Worm (Caenorhabditis elegans) whole organism, L4 larva: ENCODE measurements around the gene clec-166.

Source experiments
- F26F4.8 ChIP-seq: fragments of 200-800 bp; sonication (Bioruptor generic); conservative IDR thresholded peaks from 2 replicates; pipeline ENCODE4 v1.3.6; 2022; ENCODE audit warnings: missing genetic modification characterization, missing compliant biosample characterization
- F37D6.2 ChIP-seq: sonication (generic microtip); optimal IDR thresholded peaks from 2 replicates; lab custom pipeline; 2016; ENCODE audit warnings: mild to moderate bottlenecking, missing genetic modification characterization, missing compliant biosample characterization
- R02D3.7 ChIP-seq: fragments of 150-350 bp; sonication (generic microtip); optimal IDR thresholded peaks from 3 replicates; lab custom pipeline; 2014; ENCODE audit warnings: missing biosample characterization, missing genetic modification characterization
- ZK337.2 ChIP-seq: fragments of 200-800 bp; sonication (Bioruptor generic); IDR thresholded peaks from 2 replicates; pipeline ENCODE4 v1.3.6; 2022; ENCODE audit warnings: missing genetic modification reagents, missing genetic modification characterization, missing compliant biosample characterization
- aha-1 ChIP-seq: fragments of 150-350 bp; peaks from one replicate; lab custom pipeline; 2014; ENCODE audit warnings: missing biosample characterization, missing genetic modification characterization
- aly-2 ChIP-seq: sonication (generic microtip); optimal IDR thresholded peaks from 2 replicates; lab custom pipeline; 2018; ENCODE audit warnings: missing biosample characterization, missing genetic modification characterization
- ceh-28 ChIP-seq: fragments of 150-350 bp; optimal IDR thresholded peaks from 2 replicates; lab custom pipeline; 2014; ENCODE audit warnings: missing biosample characterization, missing genetic modification reagents, missing genetic modification characterization
- ceh-82 ChIP-seq: sonication (generic microtip); optimal IDR thresholded peaks from 2 replicates; lab custom pipeline; 2017; ENCODE audit warnings: missing biosample characterization, missing genetic modification characterization
- cey-2 ChIP-seq: sonication (generic microtip); optimal IDR thresholded peaks from 3 replicates; lab custom pipeline; 2017; ENCODE audit warnings: missing genetic modification characterization, mild to moderate bottlenecking, missing compliant biosample characterization, antibody characterized with exemption, borderline replicate concordance; ENCODE audit not compliant: insufficient read depth
- dmd-8 ChIP-seq: fragments of 200-800 bp; sonication (Bioruptor generic); IDR thresholded peaks from 2 replicates; pipeline ENCODE4 v1.3.6; 2022; ENCODE audit warnings: missing genetic modification characterization, missing compliant biosample characterization
- dmd-9 ChIP-seq: fragments of 200-800 bp; sonication (Bioruptor generic); IDR thresholded peaks from 2 replicates; pipeline ENCODE4 v1.3.6; 2022; ENCODE audit warnings: missing genetic modification reagents, missing genetic modification characterization, missing compliant biosample characterization
- duxl-1 ChIP-seq: sonication (generic microtip); optimal IDR thresholded peaks from 2 replicates; lab custom pipeline; 2016; ENCODE audit warnings: mild to moderate bottlenecking, missing genetic modification characterization, moderate library complexity, missing compliant biosample characterization; ENCODE audit not compliant: poor library complexity
- egl-43 ChIP-seq: fragments of 200-800 bp; sonication (Bioruptor generic); IDR thresholded peaks from 2 replicates; pipeline ENCODE4 v1.3.6; 2022; ENCODE audit warnings: missing genetic modification reagents, missing genetic modification characterization, missing compliant biosample characterization
- hif-1 ChIP-seq, 2 experiments: sonication (generic microtip); optimal IDR thresholded peaks; 2 replicates each; lab custom pipeline; 2016 to 2017; ENCODE audit warnings: missing compliant biosample characterization in 2 of 2, missing genetic modification characterization in 2 of 2, missing genetic modification reagents in 2 of 2, missing genotype in 2 of 2, mild to moderate bottlenecking in 1 of 2
- lsy-2 ChIP-seq, 2 experiments: fragments of 150-350 bp in 1 of 2; sonication (generic microtip) in 1 of 2; optimal IDR thresholded peaks; 2 replicates each; lab custom pipeline; 2014 to 2017; ENCODE audit warnings: missing biosample characterization in 2 of 2, missing genetic modification characterization in 2 of 2
- madf-5 ChIP-seq, 2 experiments: fragments of 200-800 bp; sonication (Bioruptor generic); IDR thresholded peaks; 2 replicates each; pipeline ENCODE4 v1.3.6; 2022; ENCODE audit warnings: missing compliant biosample characterization in 2 of 2, missing genetic modification characterization in 2 of 2
- mes-2 ChIP-seq: sonication (generic microtip); optimal IDR thresholded peaks from 2 replicates; lab custom pipeline; 2016; ENCODE audit warnings: missing genotype, mild to moderate bottlenecking, missing genetic modification characterization, missing compliant biosample characterization; ENCODE audit not compliant: poor library complexity, severe bottlenecking
- nhr-11 ChIP-seq: fragments of 150-350 bp; optimal IDR thresholded peaks from 2 replicates; lab custom pipeline; 2014; ENCODE audit warnings: missing biosample characterization, missing genetic modification characterization
- nhr-111 ChIP-seq: fragments of 200-800 bp; sonication (Bioruptor generic); optimal IDR thresholded peaks from 2 replicates; lab custom pipeline; 2018; ENCODE audit warnings: mild to moderate bottlenecking, missing genetic modification characterization, missing compliant biosample characterization
- nhr-237 ChIP-seq: sonication (generic microtip); optimal IDR thresholded peaks from 2 replicates; lab custom pipeline; 2017; ENCODE audit warnings: missing biosample characterization, missing genetic modification characterization
- nhr-48 ChIP-seq: sonication (generic microtip); optimal IDR thresholded peaks from 2 replicates; lab custom pipeline; 2016; ENCODE audit warnings: mild to moderate bottlenecking, missing genetic modification characterization, missing compliant biosample characterization
- pha-4 ChIP-seq, 2 experiments: fragments of 150-350 bp in 1 of 2; fragments of 200-800 bp in 1 of 2; sonication (Bioruptor generic) in 1 of 2; IDR thresholded peaks in 1 of 2; optimal IDR thresholded peaks in 1 of 2; 2 replicates each; pipeline versions ENCODE4 v1.3.6 to Lab custom; 2014 to 2022; ENCODE audit warnings: missing genetic modification characterization in 2 of 2, missing genetic modification reagents in 2 of 2, missing biosample characterization in 1 of 2, missing compliant biosample characterization in 1 of 2
- rbr-2 ChIP-seq: sonication (generic microtip); optimal IDR thresholded peaks from 2 replicates; lab custom pipeline; 2016; ENCODE audit warnings: missing genotype, missing genetic modification characterization, missing compliant biosample characterization
- set-16 ChIP-seq: fragments of 200-800 bp; sonication (Bioruptor generic); IDR thresholded peaks from 2 replicates; pipeline ENCODE4 v1.3.6; 2022; ENCODE audit warnings: missing genetic modification reagents, missing genetic modification characterization, missing compliant biosample characterization
- snpc-1.2 ChIP-seq: fragments of 200-800 bp; sonication (Bioruptor generic); IDR thresholded peaks from 2 replicates; pipeline ENCODE4 v1.3.6; 2022; ENCODE audit warnings: missing genetic modification reagents, missing genetic modification characterization, missing compliant biosample characterization
- snpc-4 ChIP-seq: fragments of 150-350 bp; optimal IDR thresholded peaks from 2 replicates; lab custom pipeline; 2014; ENCODE audit warnings: missing biosample characterization, missing genetic modification characterization
- tag-97 ChIP-seq: fragments of 200-800 bp; sonication (Bioruptor generic); IDR thresholded peaks from 2 replicates; pipeline ENCODE4 v1.3.6; 2022; ENCODE audit warnings: missing genetic modification characterization, missing compliant biosample characterization
- unc-130 ChIP-seq: sonication (generic microtip); optimal IDR thresholded peaks from 2 replicates; lab custom pipeline; 2016; ENCODE audit warnings: missing genetic modification reagents, missing genetic modification characterization, missing compliant biosample characterization
- unc-62 ChIP-seq, 3 experiments: fragments of 150-350 bp in 1 of 3; sonication (generic microtip); optimal IDR thresholded peaks in 2 of 3; peaks in 1 of 3; 1 replicate in 1 of 3; 2 replicates in 2 of 3; lab custom pipeline; 2014 to 2017; ENCODE audit warnings: missing biosample characterization in 3 of 3, missing genetic modification characterization in 3 of 3, missing genetic modification reagents in 3 of 3, missing genotype in 1 of 3
- zfp-3 ChIP-seq: fragments of 200-800 bp; sonication (Bioruptor generic); conservative IDR thresholded peaks from 2 replicates; pipeline ENCODE4 v1.3.6; 2022; ENCODE audit warnings: missing genetic modification reagents, missing genetic modification characterization, missing compliant biosample characterization
- zip-2 ChIP-seq: fragments of 150-350 bp; optimal IDR thresholded peaks from 2 replicates; lab custom pipeline; 2014; ENCODE audit warnings: missing biosample characterization, missing genetic modification characterization
- ztf-7 ChIP-seq: fragments of 150-350 bp; optimal IDR thresholded peaks from 2 replicates; lab custom pipeline; 2014; ENCODE audit warnings: missing biosample characterization, missing genetic modification characterization

clec-166 gene

ce11 chrIV:1239686-1240085 lies 11.5 kb downstream of the clec-166 start, which contains the start of gene F38A1.8 (continued):
- TF ChIP-seq pha-4 (GFP tag; IDR thresholded peaks at IDR 0.05; lab: Robert Waterston, UW) (no peak), pha-4 (tag; optimal IDR thresholded peaks at IDR 0.05; lab: Kevin White, UChicago) (no peak), nhr-237 (no peak), ZK337.2 (GFP tag; lab: Robert Waterston, UW) (no peak), ztf-7 (tag; lab: Kevin White, UChicago) (no peak), F37D6.2 (no peak), mes-2 (tag; lab: Kevin White, UChicago) (peak; percentile 74), tag-97 (GFP tag; lab: Robert Waterston, UW) (no peak), R02D3.7 (tag; lab: Kevin White, UChicago) (no peak), dmd-8 (no peak), F26F4.8 (GFP tag; lab: Robert Waterston, UW) (no peak), ceh-82 (tag; lab: Kevin White, UChicago) (no peak), zfp-3 (no peak)

- TF ChIP-seq hif-1 (tag; optimal IDR thresholded peaks at IDR 0.05; lab: Kevin White, UChicago) (no peak), aha-1 (tag; lab: Kevin White, UChicago) (peak; percentile 87), unc-62 (GFP tag; optimal IDR thresholded peaks at IDR 0.05 in 1 of 2; lab: Kevin White, UChicago) (peak in 1 of 2 experiments; percentile 87), unc-62 (tag; optimal IDR thresholded peaks at IDR 0.05; lab: Kevin White, UChicago) (no peak), nhr-48 (no peak), cey-2 (tag; lab: Kevin White, UChicago) (no peak), dmd-9 (GFP tag; lab: Robert Waterston, UW) (no peak), R02D3.7 (tag; lab: Kevin White, UChicago) (no peak), rbr-2 (tag; lab: Kevin White, UChicago) (no peak)
Measured at ce11 chrIV:1238147-1238546, 13.0 kb downstream of the clec-166 start.

- no peak for TF ChIP-seq aly-2
- no peak for TF ChIP-seq lsy-2 (tag; optimal IDR thresholded peaks at IDR 0.05; lab: Kevin White, UChicago)
- peak; percentile 77 for TF ChIP-seq ceh-28
- TF ChIP-seq nhr-11 (tag; lab: Kevin White, UChicago): no peak
Measured at ce11 chrIV:1235785-1236184, 15.4 kb downstream of the clec-166 start.

ce11 chrIV:1234780-1235179 lies 16.4 kb downstream of the clec-166 start:
- TF ChIP-seq zip-2 (no peak), duxl-1 (tag; lab: Kevin White, UChicago) (no peak), unc-130 (GFP tag; lab: Kevin White, UChicago) (no peak), ceh-82 (tag; lab: Kevin White, UChicago) (no peak), snpc-4 (no peak), ceh-28 (peak; percentile 73)
- TF ChIP-seq, all 104 proteins: peak for 1

ce11 chrIV:1232419-1233145 lies 18.6 kb downstream of the clec-166 start:
- TF ChIP-seq egl-43 (GFP tag; lab: Robert Waterston, UW) (peak; percentile 63), madf-5 (GFP tag; IDR thresholded peaks at IDR 0.05; lab: Robert Waterston, UW) (0 out of 4 replicates have a peak, but pooled peaks of 1 of the 2 experiments have one; percentile 35), nhr-111 (GFP tag; lab: Kevin White, UChicago) (no peak), pha-4 (GFP tag; IDR thresholded peaks at IDR 0.05; lab: Robert Waterston, UW) (peak; percentile 69; the same call in 1 of the 2 replicates), pha-4 (tag; optimal IDR thresholded peaks at IDR 0.05; lab: Kevin White, UChicago) (no peak), set-16 (GFP tag; lab: Robert Waterston, UW) (peak; percentile 99), snpc-1.2 (GFP tag; lab: Robert Waterston, UW) (0 out of 2 replicates have a peak, but pooled peaks have one; percentile 40), ceh-28 (no peak), aha-1 (tag; lab: Kevin White, UChicago) (peak; percentile 90)
